Worm (Caenorhabditis elegans) whole organism, L1 larva: ENCODE data around the gene mcm-6.

ENCODE experiments used
- aly-2 ChIP-seq: fragments of 150-350 bp; optimal IDR thresholded peaks from 2 replicates; lab custom pipeline; 2014; ENCODE audit warnings: missing biosample characterization, missing genetic modification characterization
- ama-1 ChIP-seq: fragments of 150-350 bp; optimal IDR thresholded peaks from 2 replicates; lab custom pipeline; 2014
- blmp-1 ChIP-seq: fragments of 150-350 bp; optimal IDR thresholded peaks from 2 replicates; lab custom pipeline; 2014; ENCODE audit warnings: missing biosample characterization, missing genetic modification characterization
- ceh-63 ChIP-seq: fragments of 200-800 bp; sonication (Bioruptor generic); optimal IDR thresholded peaks from 2 replicates; lab custom pipeline; 2018; ENCODE audit warnings: mild to moderate bottlenecking, missing genetic modification characterization, missing compliant biosample characterization
- dpl-1 ChIP-seq, 3 experiments: fragments of 150-350 bp in 2 of 3; sonication (generic microtip) in 1 of 3; optimal IDR thresholded peaks; 2 replicates each; lab custom pipeline; 2014 to 2017; ENCODE audit warnings: missing biosample characterization in 3 of 3, missing genetic modification characterization in 3 of 3, missing genetic modification reagents in 3 of 3
- dsc-1 ChIP-seq: sonication (generic microtip); optimal IDR thresholded peaks from 2 replicates; lab custom pipeline; 2016; ENCODE audit warnings: mild to moderate bottlenecking, missing genetic modification characterization, missing compliant biosample characterization
- efl-1 ChIP-seq, 4 experiments: fragments of 150-350 bp; optimal IDR thresholded peaks in 3 of 4; peaks in 1 of 4; 1 replicate in 1 of 4; 2 replicates in 3 of 4; lab custom pipeline; 2014; ENCODE audit warnings: missing biosample characterization in 2 of 4, missing genetic modification characterization in 2 of 4, missing genetic modification reagents in 2 of 4
- egl-13 ChIP-seq: sonication (generic microtip); optimal IDR thresholded peaks from 2 replicates; lab custom pipeline; 2016; ENCODE audit warnings: missing genotype, missing genetic modification reagents, missing genetic modification characterization, missing compliant biosample characterization
- elt-2 ChIP-seq: sonication (generic microtip); optimal IDR thresholded peaks from 2 replicates; lab custom pipeline; 2016; ENCODE audit warnings: missing genetic modification characterization, mild to moderate bottlenecking, inconsistent platforms, missing compliant biosample characterization, missing genetic modification reagents
- fkh-4 ChIP-seq: sonication (generic microtip); optimal IDR thresholded peaks from 2 replicates; lab custom pipeline; 2016; ENCODE audit warnings: missing compliant biosample characterization, missing genetic modification characterization, borderline replicate concordance
- fkh-8 ChIP-seq: sonication (generic microtip); optimal IDR thresholded peaks from 2 replicates; lab custom pipeline; 2016; ENCODE audit warnings: mild to moderate bottlenecking, missing genetic modification characterization, missing compliant biosample characterization
- fos-1 ChIP-seq: fragments of 150-350 bp; optimal IDR thresholded peaks from 2 replicates; lab custom pipeline; 2014; ENCODE audit warnings: missing biosample characterization, missing genetic modification characterization
- hlh-17 ChIP-seq: fragments of 200-800 bp; sonication (Bioruptor generic); optimal IDR thresholded peaks from 2 replicates; lab custom pipeline; 2018; ENCODE audit warnings: missing genetic modification characterization, mild to moderate bottlenecking, missing compliant biosample characterization, moderate library complexity, borderline replicate concordance
- hlh-4 ChIP-seq: sonication (generic microtip); optimal IDR thresholded peaks from 2 replicates; lab custom pipeline; 2016; ENCODE audit warnings: mild to moderate bottlenecking, missing genetic modification characterization, missing compliant biosample characterization
- jun-1 ChIP-seq: fragments of 150-350 bp; optimal IDR thresholded peaks from 2 replicates; lab custom pipeline; 2014; ENCODE audit warnings: missing biosample characterization, missing genetic modification reagents, missing genetic modification characterization
- lin-35 ChIP-seq, 2 experiments: fragments of 150-350 bp; optimal IDR thresholded peaks; 2 replicates each; lab custom pipeline; 2014; ENCODE audit warnings: missing biosample characterization in 2 of 2, missing genetic modification characterization in 2 of 2, missing genetic modification reagents in 2 of 2
- lin-39 ChIP-seq: fragments of 150-350 bp; optimal IDR thresholded peaks from 2 replicates; lab custom pipeline; 2014; ENCODE audit warnings: missing biosample characterization, missing genetic modification reagents, missing genetic modification characterization
- lir-3 ChIP-seq: sonication (generic microtip); optimal IDR thresholded peaks from 2 replicates; lab custom pipeline; 2016; ENCODE audit warnings: mild to moderate bottlenecking, missing genetic modification characterization, moderate library complexity, missing compliant biosample characterization; ENCODE audit not compliant: poor library complexity
- lsy-2 ChIP-seq, 2 experiments: fragments of 150-350 bp; optimal IDR thresholded peaks; 2 replicates each; lab custom pipeline; 2014; ENCODE audit warnings: missing biosample characterization in 2 of 2, missing genetic modification characterization in 2 of 2
- mdl-1 ChIP-seq, 2 experiments: fragments of 150-350 bp; optimal IDR thresholded peaks; 2 replicates each; lab custom pipeline; 2014 to 2017; ENCODE audit warnings: missing biosample characterization in 2 of 2, missing genetic modification characterization in 2 of 2, inconsistent platforms in 1 of 2
- nhr-11 ChIP-seq: fragments of 150-350 bp; optimal IDR thresholded peaks from 2 replicates; lab custom pipeline; 2014; ENCODE audit warnings: missing biosample characterization, missing genetic modification characterization
- nhr-20 ChIP-seq: sonication (generic microtip); optimal IDR thresholded peaks from 2 replicates; lab custom pipeline; 2016; ENCODE audit warnings: mild to moderate bottlenecking, missing genetic modification characterization, missing compliant biosample characterization
- nhr-237 ChIP-seq: fragments of 150-350 bp; optimal IDR thresholded peaks from 2 replicates; lab custom pipeline; 2014; ENCODE audit warnings: missing biosample characterization, missing genetic modification characterization
- nhr-28 ChIP-seq: fragments of 150-350 bp; optimal IDR thresholded peaks from 2 replicates; lab custom pipeline; 2014; ENCODE audit warnings: missing biosample characterization, missing genetic modification characterization
- nhr-71 ChIP-seq: sonication (generic microtip); optimal IDR thresholded peaks from 2 replicates; lab custom pipeline; 2016; ENCODE audit warnings: mild to moderate bottlenecking, missing genetic modification characterization, moderate library complexity, missing compliant biosample characterization
- nhr-77 ChIP-seq: fragments of 150-350 bp; optimal IDR thresholded peaks from 2 replicates; lab custom pipeline; 2014; ENCODE audit warnings: missing biosample characterization, missing genetic modification characterization
- nhr-85 ChIP-seq: sonication (generic microtip); peaks from one replicate; lab custom pipeline; 2016; ENCODE audit warnings: missing genetic modification characterization, inconsistent platforms, missing compliant biosample characterization
- nhr-90 ChIP-seq: sonication (generic microtip); optimal IDR thresholded peaks from 2 replicates; lab custom pipeline; 2016; ENCODE audit warnings: mild to moderate bottlenecking, missing genetic modification characterization, missing compliant biosample characterization; ENCODE audit not compliant: poor library complexity
- pag-3 ChIP-seq: sonication (generic microtip); optimal IDR thresholded peaks from 2 replicates; lab custom pipeline; 2017; ENCODE audit warnings: missing genetic modification characterization, mild to moderate bottlenecking, missing compliant biosample characterization, antibody characterized with exemption, borderline replicate concordance; ENCODE audit not compliant: insufficient read depth
- pax-3 ChIP-seq: fragments of 200-800 bp; sonication (Bioruptor generic); optimal IDR thresholded peaks from 2 replicates; lab custom pipeline; 2018; ENCODE audit warnings: mild to moderate bottlenecking, missing genetic modification characterization, moderate library complexity, missing compliant biosample characterization
- pqm-1 ChIP-seq: sonication (generic microtip); optimal IDR thresholded peaks from 3 replicates; lab custom pipeline; 2017; ENCODE audit warnings: missing biosample characterization, missing genetic modification characterization
- rnt-1 ChIP-seq: sonication (generic microtip); optimal IDR thresholded peaks from 2 replicates; lab custom pipeline; 2016; ENCODE audit warnings: mild to moderate bottlenecking, missing genetic modification characterization, moderate library complexity, missing compliant biosample characterization
- snu-23 ChIP-seq: sonication (generic microtip); optimal IDR thresholded peaks from 2 replicates; lab custom pipeline; 2016; ENCODE audit warnings: missing genetic modification characterization, missing compliant biosample characterization
- sox-4 ChIP-seq: sonication (generic microtip); optimal IDR thresholded peaks from 2 replicates; lab custom pipeline; 2016; ENCODE audit warnings: missing genetic modification characterization, missing compliant biosample characterization
- sptf-1 ChIP-seq: fragments of 150-350 bp; optimal IDR thresholded peaks from 2 replicates; lab custom pipeline; 2014; ENCODE audit warnings: missing biosample characterization, missing genetic modification characterization
- sup-37 ChIP-seq: fragments of 200-800 bp; sonication (Bioruptor generic); optimal IDR thresholded peaks from 2 replicates; lab custom pipeline; 2018; ENCODE audit warnings: mild to moderate bottlenecking, missing genetic modification characterization, missing compliant biosample characterization
- tbx-2 ChIP-seq: sonication (generic microtip); optimal IDR thresholded peaks from 2 replicates; lab custom pipeline; 2016; ENCODE audit warnings: missing genetic modification characterization, missing compliant biosample characterization
- unc-130 ChIP-seq: fragments of 150-350 bp; optimal IDR thresholded peaks from 2 replicates; lab custom pipeline; 2017; ENCODE audit warnings: missing biosample characterization, missing genetic modification characterization, inconsistent platforms
- unc-98 ChIP-seq: fragments of 200-800 bp; sonication (Bioruptor generic); IDR thresholded peaks from 2 replicates; pipeline ENCODE4 v1.3.6; 2022; ENCODE audit warnings: missing genetic modification characterization, missing compliant biosample characterization
- vab-15 ChIP-seq: sonication (generic microtip); optimal IDR thresholded peaks from 2 replicates; lab custom pipeline; 2017; ENCODE audit warnings: missing genotype, mild to moderate bottlenecking, missing genetic modification characterization, missing compliant biosample characterization
- xbp-1 ChIP-seq: sonication (generic microtip); optimal IDR thresholded peaks from 2 replicates; lab custom pipeline; 2016; ENCODE audit warnings: missing genetic modification characterization, missing compliant biosample characterization
- zip-4 ChIP-seq: fragments of 200-800 bp; sonication (Bioruptor generic); optimal IDR thresholded peaks from 2 replicates; lab custom pipeline; 2018; ENCODE audit warnings: mild to moderate bottlenecking, missing genetic modification characterization, moderate library complexity, missing compliant biosample characterization
- ztf-11 ChIP-seq, 2 experiments: sonication (generic microtip); optimal IDR thresholded peaks; 2 replicates each; lab custom pipeline; 2016 to 2017; ENCODE audit warnings: missing genetic modification characterization in 2 of 2, missing biosample characterization in 1 of 2, missing compliant biosample characterization in 1 of 2

Gene mcm-6

DNA sequence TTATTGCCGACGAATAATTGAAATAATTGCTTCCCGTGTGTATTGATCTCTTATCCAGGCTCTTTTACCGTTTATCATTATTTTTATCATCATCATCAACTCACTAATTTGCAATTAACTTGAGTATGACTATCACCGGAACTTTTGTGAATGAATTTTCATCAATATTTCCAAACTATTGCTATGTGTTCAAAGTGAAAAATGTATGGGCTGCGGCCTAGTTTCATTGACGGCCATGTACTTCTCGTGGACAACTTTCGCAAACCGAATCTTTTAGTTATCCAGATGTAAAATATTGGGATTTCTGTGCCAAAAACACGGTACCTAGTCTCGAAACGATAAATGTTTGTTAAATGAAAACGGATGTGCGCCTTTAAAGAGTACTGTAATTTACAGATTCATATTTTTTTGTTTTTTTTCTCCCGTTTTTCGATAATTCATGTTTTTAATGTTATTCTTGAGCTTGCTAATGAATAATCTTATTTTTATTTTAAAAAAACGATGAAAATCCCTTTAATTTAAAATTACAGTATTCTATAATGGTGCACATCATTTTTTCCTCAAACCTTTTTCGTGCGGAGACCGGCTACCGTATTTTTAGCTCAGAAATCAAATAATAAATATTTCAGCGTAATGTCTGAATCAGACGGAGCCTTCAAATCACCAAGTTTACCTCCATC lies 4.5 kb downstream of the mcm-6 start, which contains the start of gene ZK632.2:
Gene ZK632.2 (plus strand): TSS at position 630 of the 680 bp plus-strand sequence.
- TF ChIP-seq fkh-4 (tag; lab: Kevin White, UChicago) (peak; percentile 21), hlh-17 (no peak), unc-130 (tag; lab: Kevin White, UChicago) (no peak), xbp-1 (no peak), rnt-1 (peak; percentile 68), nhr-11 (no peak), mdl-1 (tag; optimal IDR thresholded peaks at IDR 0.05; lab: Kevin White, UChicago) (peak in 1 of 2 experiments; percentile 12), pag-3 (tag; lab: Kevin White, UChicago) (no peak), efl-1 (optimal IDR thresholded peaks at IDR 0.05; lab: Kevin White, UChicago) (peak; percentile 1 to 27), efl-1 (GFP tag; optimal IDR thresholded peaks at IDR 0.05 in 1 of 2; lab: Kevin White, UChicago) (peak in 1 of 2 experiments; percentile 22), nhr-85 (tag; lab: Kevin White, UChicago) (peak; percentile 31), snu-23 (GFP tag; lab: Kevin White, UChicago) (peak; percentile 30), lsy-2 (tag; optimal IDR thresholded peaks at IDR 0.05; lab: Kevin White, UChicago) (peak in 1 of 2 experiments; percentile 27), nhr-71 (tag; lab: Kevin White, UChicago) (peak; percentile 20), aly-2 (tag; lab: Kevin White, UChicago) (peak; percentile 32), lin-35 (GFP tag; optimal IDR thresholded peaks at IDR 0.05; lab: Kevin White, UChicago) (peak in 1 of 2 experiments; percentile 32), lir-3 (tag; lab: Kevin White, UChicago) (peak; percentile 35), dpl-1 (GFP tag; optimal IDR thresholded peaks at IDR 0.05; lab: Kevin White, UChicago) (peak in 1 of 3 experiments; percentile 43)

DNA sequence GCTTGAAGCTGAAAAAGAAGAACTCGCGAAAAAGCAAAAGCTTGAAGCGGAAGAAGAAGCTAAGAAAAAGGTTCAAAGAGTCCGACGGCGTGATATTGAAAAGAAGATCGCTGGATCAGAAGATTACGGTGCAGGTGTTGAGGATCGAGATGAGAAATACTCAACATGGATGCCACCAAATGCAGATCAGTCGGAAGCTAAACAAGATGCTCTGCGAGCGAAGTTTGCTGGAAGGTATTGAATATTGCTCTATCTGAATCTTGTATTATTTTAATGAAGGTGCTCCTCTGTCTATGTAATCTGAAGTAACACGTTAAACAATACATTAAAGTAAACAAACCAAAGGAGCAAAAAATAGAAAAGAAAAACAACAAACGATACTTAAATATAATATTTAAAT lies 7.9 kb downstream of the mcm-6 start:
- TF ChIP-seq ceh-63 (GFP tag; lab: Kevin White, UChicago) (no peak), efl-1 (optimal IDR thresholded peaks at IDR 0.05; lab: Kevin White, UChicago) (no peak), efl-1 (GFP tag; optimal IDR thresholded peaks at IDR 0.05 in 1 of 2; lab: Kevin White, UChicago) (peak in 1 of 2 experiments; percentile 55)

DNA sequence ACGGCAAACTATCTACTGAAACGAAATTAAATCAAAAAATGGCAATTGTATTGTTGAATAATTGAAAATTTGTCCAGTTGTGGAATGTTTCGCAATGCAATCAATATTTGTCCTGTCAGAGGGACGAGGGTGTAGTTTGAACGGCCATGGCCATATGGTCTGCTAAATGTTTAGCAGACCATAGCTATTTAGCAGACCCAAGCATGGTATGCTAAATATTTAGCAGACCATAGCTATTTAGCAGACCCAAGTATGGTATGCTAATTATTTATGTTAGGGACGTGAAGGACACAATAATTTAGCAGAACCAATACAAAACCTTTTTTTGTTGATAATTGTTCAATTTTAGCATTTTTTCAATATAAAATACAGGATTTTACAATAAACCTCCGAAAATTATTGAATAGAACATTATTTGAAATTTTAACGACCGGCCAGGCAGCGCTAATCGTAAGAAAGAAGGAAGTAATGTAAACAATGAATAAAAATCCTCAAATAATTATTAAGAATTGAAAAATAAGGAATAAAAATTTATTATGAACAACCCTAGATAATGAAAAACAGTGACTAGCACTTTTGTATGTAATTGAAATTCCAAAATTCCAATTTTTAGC lies 10.9 kb downstream of the mcm-6 start, which contains the start of gene riok-3:
Gene riok-3 (minus strand): TSS at position 15 of the 614 bp plus-strand sequence.
- TF ChIP-seq nhr-90 (tag; lab: Kevin White, UChicago) (no peak), nhr-11 (no peak), ama-1 (lab: Kevin White, UChicago) (peak; percentile 38), egl-13 (tag; lab: Kevin White, UChicago) (no peak), nhr-71 (tag; lab: Kevin White, UChicago) (peak; percentile 42), sptf-1 (tag; lab: Kevin White, UChicago) (no peak), dsc-1 (tag; lab: Kevin White, UChicago) (no peak), sup-37 (GFP tag; lab: Kevin White, UChicago) (no peak), fkh-8 (no peak), lir-3 (tag; lab: Kevin White, UChicago) (peak; percentile 18), nhr-20 (no peak), nhr-28 (no peak), nhr-77 (no peak), aly-2 (tag; lab: Kevin White, UChicago) (no peak), lsy-2 (tag; optimal IDR thresholded peaks at IDR 0.05; lab: Kevin White, UChicago) (peak in 1 of 2 experiments; percentile 7), lin-39 (tag; lab: Kevin White, UChicago) (no peak), nhr-85 (tag; lab: Kevin White, UChicago) (peak; percentile 63), xbp-1 (no peak), fos-1 (no peak), efl-1 (optimal IDR thresholded peaks at IDR 0.05; lab: Kevin White, UChicago) (peak in 1 of 2 experiments; percentile 11), efl-1 (GFP tag; optimal IDR thresholded peaks at IDR 0.05 in 1 of 2; lab: Kevin White, UChicago) (peak in 1 of 2 experiments; percentile 71), tbx-2 (tag; lab: Kevin White, UChicago) (no peak), hlh-4 (tag; lab: Kevin White, UChicago) (no peak), pax-3 (tag; lab: Kevin White, UChicago) (no peak), sox-4 (tag; lab: Kevin White, UChicago) (no peak), elt-2 (tag; lab: Kevin White, UChicago) (no peak), jun-1 (tag; lab: Kevin White, UChicago) (no peak), blmp-1 (tag; lab: Kevin White, UChicago) (no peak), nhr-237 (tag; lab: Kevin White, UChicago) (no peak), pqm-1 (tag; lab: Kevin White, UChicago) (no peak), vab-15 (tag; lab: Kevin White, UChicago) (no peak), zip-4 (peak; percentile 29), unc-98 (GFP tag; lab: Robert Waterston, UW) (no peak), snu-23 (GFP tag; lab: Kevin White, UChicago) (peak; percentile 0), ztf-11 (tag; optimal IDR thresholded peaks at IDR 0.05; lab: Kevin White, UChicago) (no peak)
